Worm (Caenorhabditis elegans): ENCODE results near the gene endu-2.

- TF ChIP-seq ceh-13 (GFP tag; optimal IDR thresholded peaks at IDR 0.05) (no peak), hmbx-1 (tag; optimal IDR thresholded peaks at IDR 0.05) (no peak), hmg-4 (GFP tag; optimal IDR thresholded peaks at IDR 0.05) (no peak), hnd-1 (tag; optimal IDR thresholded peaks at IDR 0.05) (no peak), flt-1 (GFP tag; IDR thresholded peaks at IDR 0.05) (no peak), ama-1 (optimal IDR thresholded peaks at IDR 0.05) (no peak), aly-1 (tag; optimal IDR thresholded peaks at IDR 0.05) (no peak), pes-1 (GFP tag; IDR thresholded peaks at IDR 0.05) (no peak)
These were observed 10.2 kb downstream of the endu-2 start, which contains the start of gene M60.6 for ce11 chrX:8252293-8252692.

Data from whole organism, early embryonic.